Fruit fly (Drosophila melanogaster) whole organism, pupa: ENCODE measurements around the gene Pnn.

Experiments used
- CG12605 ChIP-seq: fragments of 200-800 bp; sonication (Bioruptor generic); IDR thresholded peaks from 2 replicates; pipeline ENCODE4 v1.3.6; 2022; ENCODE audit warnings: missing biosample characterization, missing genetic modification characterization
- CG13204 ChIP-seq: fragments of 200-800 bp; sonication (Bioruptor generic); optimal IDR thresholded peaks from 2 replicates; lab custom pipeline; 2018; ENCODE audit warnings: missing biosample characterization, mild to moderate bottlenecking, missing genetic modification characterization, moderate library complexity
- CG14655 ChIP-seq: fragments of 200-800 bp; sonication (Bioruptor generic); optimal IDR thresholded peaks from 3 replicates; lab custom pipeline; 2017; ENCODE audit warnings: mild to moderate bottlenecking, missing biosample characterization, missing genetic modification reagents, missing genetic modification characterization
- CG15710 ChIP-seq: fragments of 200-800 bp; sonication (Bioruptor generic); optimal IDR thresholded peaks from 2 replicates; lab custom pipeline; 2018; ENCODE audit warnings: missing biosample characterization, mild to moderate bottlenecking, missing genetic modification characterization, moderate library complexity
- CG32121 ChIP-seq: fragments of 200-800 bp; sonication (Bioruptor generic); IDR thresholded peaks from 2 replicates; pipeline ENCODE4 v1.3.6; 2022; ENCODE audit warnings: missing biosample characterization, missing genetic modification characterization
- CG34367 ChIP-seq: fragments of 200-800 bp; sonication (Bioruptor generic); optimal IDR thresholded peaks from 2 replicates; lab custom pipeline; 2018; ENCODE audit warnings: missing biosample characterization, mild to moderate bottlenecking, missing genetic modification characterization
- CG4496 ChIP-seq: fragments of 200-800 bp; sonication (Bioruptor generic); IDR thresholded peaks from 3 replicates; pipeline ENCODE4 v1.3.6; 2022; ENCODE audit warnings: missing biosample characterization, missing genetic modification characterization
- CG8159 ChIP-seq: fragments of 200-800 bp; sonication (Bioruptor generic); optimal IDR thresholded peaks from 3 replicates; lab custom pipeline; 2018; ENCODE audit warnings: missing biosample characterization, mild to moderate bottlenecking, missing genetic modification characterization, moderate library complexity
- CG9948 ChIP-seq: fragments of 200-800 bp; sonication (Bioruptor generic); optimal IDR thresholded peaks from 2 replicates; lab custom pipeline; 2018; ENCODE audit warnings: missing biosample characterization, mild to moderate bottlenecking, missing genetic modification characterization, moderate library complexity
- D1 ChIP-seq: fragments of 200-800 bp; sonication (Bioruptor generic); optimal IDR thresholded peaks from 2 replicates; lab custom pipeline; 2018; ENCODE audit warnings: missing biosample characterization, mild to moderate bottlenecking, missing genetic modification characterization, moderate library complexity
- EcR ChIP-seq: fragments of 200-800 bp; sonication (Bioruptor generic); optimal IDR thresholded peaks from 3 replicates; lab custom pipeline; 2019; ENCODE audit warnings: missing biosample characterization, missing genetic modification characterization, mild to moderate bottlenecking, moderate library complexity, missing genetic modification reagents
- Ets98B ChIP-seq: fragments of 200-800 bp; sonication (Bioruptor generic); IDR thresholded peaks from 2 replicates; pipeline ENCODE4 v1.3.6; 2022; ENCODE audit warnings: missing biosample characterization, missing genetic modification characterization
- Pif1A ChIP-seq: fragments of 200-800 bp; sonication (Bioruptor generic); optimal IDR thresholded peaks from 3 replicates; lab custom pipeline; 2016; ENCODE audit warnings: missing biosample characterization, missing genetic modification characterization
- fd96Ca ChIP-seq: fragments of 200-800 bp; sonication (Bioruptor generic); IDR thresholded peaks from 3 replicates; pipeline ENCODE4 v1.3.6; 2022; ENCODE audit warnings: missing biosample characterization, missing genetic modification characterization

dm6 chr3R:9743217-9743616 lies 2.5 kb downstream of the Pnn start, which contains the start of gene CG31415:
- TF ChIP-seq fd96Ca (GFP tag; lab: Robert Waterston, UW) (no peak), EcR (GFP tag; lab: Kevin White, UChicago) (no peak), CG34367 (no peak), CG9948 (tag; lab: Kevin White, UChicago) (no peak), CG12605 (GFP tag; lab: Robert Waterston, UW) (no peak), Pif1A (GFP tag; lab: Kevin White, UChicago) (no peak), CG13204 (GFP tag; lab: Kevin White, UChicago) (no peak), CG15710 (tag; lab: Kevin White, UChicago) (no peak), CG4496 (no peak), CG14655 (no peak), CG8159 (tag; lab: Kevin White, UChicago) (no peak), CG32121 (GFP tag; lab: Robert Waterston, UW) (no peak), Ets98B (no peak), D1 (tag; lab: Kevin White, UChicago) (no peak)
